Worm (Caenorhabditis elegans) whole organism, young adult: ENCODE measurements around the gene kin-26.

Source experiments
- B0035.1 ChIP-seq: sonication (generic microtip); optimal IDR thresholded peaks from 2 replicates; lab custom pipeline; 2016; ENCODE audit warnings: missing genetic modification characterization, mild to moderate bottlenecking, missing compliant biosample characterization, missing genotype, missing genetic modification reagents
- F23B12.7 ChIP-seq: sonication (generic microtip); optimal IDR thresholded peaks from 2 replicates; lab custom pipeline; 2017; ENCODE audit warnings: missing genetic modification characterization, mild to moderate bottlenecking, missing compliant biosample characterization, antibody characterized with exemption, moderate library complexity; ENCODE audit not compliant: insufficient read depth
- F33H1.4 ChIP-seq: fragments of 200-800 bp; sonication (Bioruptor generic); IDR thresholded peaks from 2 replicates; pipeline ENCODE4 v1.3.6; 2022; ENCODE audit warnings: missing genetic modification reagents, missing genetic modification characterization, missing compliant biosample characterization
- T26A5.8 ChIP-seq: sonication (generic microtip); optimal IDR thresholded peaks from 2 replicates; lab custom pipeline; 2016; ENCODE audit warnings: missing genetic modification characterization, missing compliant biosample characterization
- Y53F4B.3 ChIP-seq: fragments of 200-800 bp; sonication (Bioruptor generic); IDR thresholded peaks from 2 replicates; pipeline ENCODE4 v1.3.6; 2022; ENCODE audit warnings: missing genetic modification reagents, missing genetic modification characterization, missing compliant biosample characterization
- Y53G8AR.9 ChIP-seq: fragments of 200-800 bp; sonication (Bioruptor generic); conservative IDR thresholded peaks from 2 replicates; pipeline ENCODE4 v1.3.6; 2022; ENCODE audit warnings: missing genetic modification reagents, missing genetic modification characterization, missing compliant biosample characterization
- Y56A3A.18 ChIP-seq: fragments of 200-800 bp; sonication (Bioruptor generic); IDR thresholded peaks from 2 replicates; pipeline ENCODE4 v1.3.6; 2022; ENCODE audit warnings: missing genetic modification reagents, missing genetic modification characterization, missing compliant biosample characterization
- Y67H2A.10 ChIP-seq: fragments of 200-800 bp; sonication (Bioruptor generic); conservative IDR thresholded peaks from 2 replicates; pipeline ENCODE4 v1.3.6; 2022; ENCODE audit warnings: missing genetic modification reagents, missing genetic modification characterization, missing compliant biosample characterization
- Y95B8A.8 ChIP-seq: fragments of 200-800 bp; sonication (Bioruptor generic); IDR thresholded peaks from 2 replicates; pipeline ENCODE4 v1.3.6; 2022; ENCODE audit warnings: missing genetic modification reagents, missing genetic modification characterization, missing compliant biosample characterization
- ccch-3 ChIP-seq: fragments of 200-800 bp; sonication (Bioruptor generic); optimal IDR thresholded peaks from 2 replicates; lab custom pipeline; 2018; ENCODE audit warnings: mild to moderate bottlenecking, missing genetic modification characterization, missing compliant biosample characterization
- cebp-1 ChIP-seq, 2 experiments: fragments of 200-800 bp in 1 of 2; sonication (Bioruptor generic) in 1 of 2; sonication (generic microtip) in 1 of 2; IDR thresholded peaks in 1 of 2; optimal IDR thresholded peaks in 1 of 2; 2 replicates each; pipeline versions ENCODE4 v1.3.6 to Lab custom; 2017 to 2022; ENCODE audit warnings: missing compliant biosample characterization in 2 of 2, missing genetic modification characterization in 2 of 2, mild to moderate bottlenecking in 1 of 2, missing genetic modification reagents in 1 of 2, moderate library complexity in 1 of 2
- ceh-58 ChIP-seq: fragments of 200-800 bp; sonication (Bioruptor generic); IDR thresholded peaks from 2 replicates; pipeline ENCODE4 v1.3.6; 2022; ENCODE audit warnings: missing genetic modification characterization, missing compliant biosample characterization
- dox-1 ChIP-seq: fragments of 200-800 bp; sonication (Bioruptor generic); IDR thresholded peaks from 2 replicates; pipeline ENCODE4 v1.3.6; 2022; ENCODE audit warnings: missing genetic modification reagents, missing genetic modification characterization, missing compliant biosample characterization
- dpff-1 ChIP-seq: sonication (generic microtip); optimal IDR thresholded peaks from 2 replicates; lab custom pipeline; 2017; ENCODE audit warnings: mild to moderate bottlenecking, missing genetic modification characterization, missing compliant biosample characterization
- egl-18 ChIP-seq: fragments of 200-800 bp; sonication (Bioruptor generic); IDR thresholded peaks from 2 replicates; pipeline ENCODE4 v1.3.6; 2022; ENCODE audit warnings: missing genetic modification reagents, missing genetic modification characterization, missing compliant biosample characterization
- egrh-3 ChIP-seq: fragments of 200-800 bp; sonication (Bioruptor generic); IDR thresholded peaks from 2 replicates; pipeline ENCODE4 v1.3.6; 2022; ENCODE audit warnings: missing genetic modification reagents, missing genetic modification characterization, missing compliant biosample characterization
- fkh-3 ChIP-seq: sonication (generic microtip); optimal IDR thresholded peaks from 2 replicates; lab custom pipeline; 2016; ENCODE audit warnings: mild to moderate bottlenecking, missing genetic modification characterization, missing compliant biosample characterization
- madf-6 ChIP-seq: fragments of 200-800 bp; sonication (Bioruptor generic); IDR thresholded peaks from 2 replicates; pipeline ENCODE4 v1.3.6; 2022; ENCODE audit warnings: missing genetic modification reagents, missing genetic modification characterization, missing compliant biosample characterization
- mel-28 ChIP-seq: sonication (generic microtip); optimal IDR thresholded peaks from 2 replicates; lab custom pipeline; 2016; ENCODE audit warnings: borderline replicate concordance, mild to moderate bottlenecking, missing genetic modification characterization, missing compliant biosample characterization
- mes-4 ChIP-seq: sonication (generic microtip); optimal IDR thresholded peaks from 2 replicates; lab custom pipeline; 2016; ENCODE audit warnings: missing genotype, missing genetic modification characterization, missing compliant biosample characterization
- nfya-1 ChIP-seq: sonication (generic microtip); optimal IDR thresholded peaks from 2 replicates; lab custom pipeline; 2017; ENCODE audit warnings: antibody characterized with exemption, missing compliant biosample characterization, missing genetic modification characterization, borderline replicate concordance; ENCODE audit not compliant: insufficient read depth
- nhr-27 ChIP-seq: fragments of 200-800 bp; sonication (Bioruptor generic); optimal IDR thresholded peaks from 2 replicates; lab custom pipeline; 2018; ENCODE audit warnings: mild to moderate bottlenecking, missing genetic modification characterization, moderate library complexity, missing compliant biosample characterization
- nhr-90 ChIP-seq: sonication (generic microtip); optimal IDR thresholded peaks from 2 replicates; lab custom pipeline; 2016; ENCODE audit warnings: missing genotype, mild to moderate bottlenecking, missing genetic modification characterization, missing compliant biosample characterization
- pbrm-1 ChIP-seq: fragments of 200-800 bp; sonication (Bioruptor generic); IDR thresholded peaks from 2 replicates; pipeline ENCODE4 v1.3.6; 2022; ENCODE audit warnings: missing genetic modification reagents, missing genetic modification characterization, missing compliant biosample characterization
- pha-4 ChIP-seq: fragments of 150-350 bp; sonication (generic microtip); optimal IDR thresholded peaks from 2 replicates; lab custom pipeline; 2014; ENCODE audit warnings: missing biosample characterization, missing genetic modification reagents, missing genetic modification characterization
- rec-8 ChIP-seq, 2 experiments: sonication (generic microtip); optimal IDR thresholded peaks; 2 replicates each; lab custom pipeline; 2016; ENCODE audit warnings: mild to moderate bottlenecking in 2 of 2, missing genetic modification characterization in 2 of 2, missing genetic modification reagents in 2 of 2, missing genotype in 2 of 2, missing biosample characterization in 1 of 2, missing compliant biosample characterization in 1 of 2, moderate library complexity in 1 of 2
- sea-2 ChIP-seq: fragments of 200-800 bp; sonication (Bioruptor generic); IDR thresholded peaks from 2 replicates; pipeline ENCODE4 v1.3.6; 2022; ENCODE audit warnings: missing genetic modification characterization, missing compliant biosample characterization
- snpc-1.3 ChIP-seq: sonication (generic microtip); optimal IDR thresholded peaks from 2 replicates; lab custom pipeline; 2017; ENCODE audit warnings: missing genetic modification characterization, mild to moderate bottlenecking, missing compliant biosample characterization, antibody characterized with exemption, moderate library complexity, missing genotype, missing genetic modification reagents; ENCODE audit not compliant: insufficient read depth
- snpc-3.4 ChIP-seq: sonication (generic microtip); optimal IDR thresholded peaks from 2 replicates; lab custom pipeline; 2017; ENCODE audit warnings: missing genetic modification characterization, mild to moderate bottlenecking, missing compliant biosample characterization, antibody characterized with exemption, moderate library complexity, missing genotype, missing genetic modification reagents
- tbx-9 ChIP-seq: sonication (generic microtip); optimal IDR thresholded peaks from 2 replicates; lab custom pipeline; 2016; ENCODE audit warnings: borderline replicate concordance, missing genetic modification characterization, inconsistent platforms, missing compliant biosample characterization
- tlf-1 ChIP-seq: fragments of 200-800 bp; sonication (Bioruptor generic); optimal IDR thresholded peaks from 2 replicates; lab custom pipeline; 2018; ENCODE audit warnings: mild to moderate bottlenecking, missing genetic modification characterization, missing compliant biosample characterization
- xnd-1 ChIP-seq: sonication (generic microtip); optimal IDR thresholded peaks from 2 replicates; lab custom pipeline; 2016; ENCODE audit warnings: missing genotype, missing genetic modification reagents, missing genetic modification characterization, missing compliant biosample characterization
- zfh-2 ChIP-seq: fragments of 200-800 bp; sonication (Bioruptor generic); conservative IDR thresholded peaks from 2 replicates; pipeline ENCODE4 v1.3.6; 2022; ENCODE audit warnings: missing genetic modification reagents, missing genetic modification characterization, missing compliant biosample characterization
- ztf-25 ChIP-seq: fragments of 200-800 bp; sonication (Bioruptor generic); IDR thresholded peaks from 2 replicates; pipeline ENCODE4 v1.3.6; 2022; ENCODE audit warnings: missing genetic modification reagents, missing genetic modification characterization, missing compliant biosample characterization
- ztf-3 ChIP-seq: fragments of 200-800 bp; sonication (Bioruptor generic); optimal IDR thresholded peaks from 2 replicates; lab custom pipeline; 2018; ENCODE audit warnings: mild to moderate bottlenecking, missing genetic modification characterization, missing compliant biosample characterization

The kin-26 gene

DNA sequence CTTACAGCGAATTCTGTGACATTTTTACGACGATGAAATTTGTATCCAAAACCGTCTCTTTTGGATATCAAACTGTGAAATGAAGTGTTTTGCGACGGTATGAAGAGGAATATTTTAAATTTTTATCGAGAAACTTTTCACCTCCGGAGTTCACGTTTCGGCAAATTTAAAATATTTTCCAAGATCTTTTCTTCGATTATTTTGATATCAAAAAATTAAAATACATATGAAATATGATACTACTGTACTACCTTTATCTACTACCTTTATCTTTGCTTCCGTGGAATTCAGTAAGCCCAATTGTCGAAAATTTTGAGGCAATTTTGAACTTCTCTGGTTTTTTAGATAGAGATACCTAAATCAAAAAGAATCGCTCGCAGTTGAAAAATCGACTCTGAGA lies at the start of gene kin-26:
Gene kin-26 (minus strand): TSS at position 101 of the 400 bp plus-strand sequence.
- TF ChIP-seq Y67H2A.10 (GFP tag; lab: Robert Waterston, UW) (no peak), mes-4 (no peak), egl-18 (no peak), pha-4 (tag; lab: Kevin White, UChicago) (no peak), tbx-9 (tag; lab: Kevin White, UChicago) (no peak), tlf-1 (GFP tag; lab: Kevin White, UChicago) (no peak), rec-8 (tag; optimal IDR thresholded peaks at IDR 0.05; lab: Kevin White, UChicago) (no peak), ztf-25 (GFP tag; lab: Robert Waterston, UW) (no peak), Y56A3A.18 (GFP tag; lab: Robert Waterston, UW) (no peak), Y53G8AR.9 (GFP tag; lab: Robert Waterston, UW) (no peak), nfya-1 (tag; lab: Kevin White, UChicago) (no peak), nhr-90 (tag; lab: Kevin White, UChicago) (no peak), fkh-3 (no peak), zfh-2 (no peak), Y95B8A.8 (GFP tag; lab: Robert Waterston, UW) (no peak), madf-6 (GFP tag; lab: Robert Waterston, UW) (no peak), ccch-3 (no peak), T26A5.8 (tag; lab: Kevin White, UChicago) (no peak), dpff-1 (tag; lab: Kevin White, UChicago) (no peak), Y53F4B.3 (GFP tag; lab: Robert Waterston, UW) (no peak)

DNA sequence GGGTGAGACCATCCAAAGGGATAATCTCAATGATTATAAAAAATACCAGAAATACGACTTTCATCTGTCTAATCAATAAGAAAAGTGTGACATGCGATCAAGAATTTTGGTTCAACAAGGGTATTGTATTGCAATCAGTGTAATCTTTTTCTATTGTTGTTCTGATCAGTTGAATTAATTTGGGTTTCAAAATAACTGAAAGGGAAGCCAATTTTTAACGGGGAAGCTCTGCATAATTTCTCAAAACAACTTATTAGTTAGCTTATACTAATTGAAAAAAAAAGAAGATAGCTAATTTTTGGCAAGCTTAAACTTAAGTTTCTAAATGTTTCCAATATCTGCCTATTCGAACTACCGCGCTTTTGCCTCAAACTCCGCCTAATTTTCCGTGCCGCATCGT lies 49.5 kb upstream of the kin-26 start, which contains the start of gene C49H3.12:
Gene C49H3.12 (minus strand): TSS at position 101 of the 400 bp plus-strand sequence.
- TF ChIP-seq egl-18 (no peak), ztf-25 (GFP tag; lab: Robert Waterston, UW) (no peak), cebp-1 (GFP tag; IDR thresholded peaks at IDR 0.05; lab: Robert Waterston, UW) (no peak), cebp-1 (tag; optimal IDR thresholded peaks at IDR 0.05; lab: Kevin White, UChicago) (no peak), F23B12.7 (tag; lab: Kevin White, UChicago) (no peak), ztf-3 (GFP tag; lab: Kevin White, UChicago) (no peak), mel-28 (tag; lab: Kevin White, UChicago) (no peak), ceh-58 (GFP tag; lab: Robert Waterston, UW) (no peak), nhr-27 (tag; lab: Kevin White, UChicago) (no peak), pbrm-1 (GFP tag; lab: Robert Waterston, UW) (no peak), B0035.1 (tag; lab: Kevin White, UChicago) (no peak), dox-1 (GFP tag; lab: Robert Waterston, UW) (no peak)

ce11 chrIV:7926102-7926840 lies 48.6 kb upstream of the kin-26 start, which contains the start of gene rps-2:
rps-2 (minus strand) TSS chrIV:7926391.
- TF ChIP-seq egrh-3 (GFP tag; lab: Robert Waterston, UW) (peak; percentile 81; the same call in 1 of the 2 replicates), fkh-3 (no peak), nhr-27 (tag; lab: Kevin White, UChicago) (no peak), xnd-1 (no peak), sea-2 (no peak), snpc-1.3 (tag; lab: Kevin White, UChicago) (peak; percentile 28), snpc-3.4 (tag; lab: Kevin White, UChicago) (peak; percentile 19), F23B12.7 (tag; lab: Kevin White, UChicago) (peak; percentile 24), F33H1.4 (GFP tag; lab: Robert Waterston, UW) (peak; percentile 75)
- TF ChIP-seq, all 124 proteins: peak for 5
